Worm (Caenorhabditis elegans) whole organism, young adult: Measurements from ENCODE around the gene Y65A5A.1.

Source experiments
- B0019.2 ChIP-seq: fragments of 200-800 bp; sonication (Bioruptor generic); conservative IDR thresholded peaks from 2 replicates; pipeline ENCODE4 v1.3.6; 2022; ENCODE audit warnings: missing genetic modification reagents, missing genetic modification characterization, missing compliant biosample characterization
- B0035.1 ChIP-seq: sonication (generic microtip); optimal IDR thresholded peaks from 2 replicates; lab custom pipeline; 2016; ENCODE audit warnings: missing genetic modification characterization, mild to moderate bottlenecking, missing compliant biosample characterization, missing genotype, missing genetic modification reagents
- C06A6.2 ChIP-seq: fragments of 200-800 bp; sonication (Bioruptor generic); conservative IDR thresholded peaks from 2 replicates; pipeline ENCODE4 v1.3.6; 2022; ENCODE audit warnings: missing genetic modification characterization, missing compliant biosample characterization
- C17E4.6 ChIP-seq: fragments of 200-800 bp; sonication (Bioruptor generic); IDR thresholded peaks from 2 replicates; pipeline ENCODE4 v1.3.6; 2022; ENCODE audit warnings: missing genetic modification reagents, missing genetic modification characterization, missing compliant biosample characterization
- F10E7.11 ChIP-seq: sonication (generic microtip); optimal IDR thresholded peaks from 2 replicates; lab custom pipeline; 2017; ENCODE audit warnings: mild to moderate bottlenecking, missing genetic modification characterization, moderate library complexity, missing compliant biosample characterization
- F23B12.7 ChIP-seq: sonication (generic microtip); optimal IDR thresholded peaks from 2 replicates; lab custom pipeline; 2017; ENCODE audit warnings: missing genetic modification characterization, mild to moderate bottlenecking, missing compliant biosample characterization, antibody characterized with exemption, moderate library complexity; ENCODE audit not compliant: insufficient read depth
- F33H1.4 ChIP-seq: fragments of 200-800 bp; sonication (Bioruptor generic); IDR thresholded peaks from 2 replicates; pipeline ENCODE4 v1.3.6; 2022; ENCODE audit warnings: missing genetic modification reagents, missing genetic modification characterization, missing compliant biosample characterization
- F49E8.2 ChIP-seq: sonication (generic microtip); optimal IDR thresholded peaks from 3 replicates; lab custom pipeline; 2017; ENCODE audit warnings: missing genetic modification characterization, mild to moderate bottlenecking, missing compliant biosample characterization, antibody characterized with exemption, moderate library complexity; ENCODE audit not compliant: insufficient read depth
- F52B5.7 ChIP-seq: sonication (generic microtip); optimal IDR thresholded peaks from 2 replicates; lab custom pipeline; 2016; ENCODE audit warnings: mild to moderate bottlenecking, missing genetic modification characterization, missing compliant biosample characterization
- K11D2.4 ChIP-seq: fragments of 200-800 bp; sonication (Bioruptor generic); IDR thresholded peaks from 2 replicates; pipeline ENCODE4 v1.3.6; 2022; ENCODE audit warnings: missing genetic modification reagents, missing genetic modification characterization, missing compliant biosample characterization
- T07F8.4 ChIP-seq: sonication (generic microtip); optimal IDR thresholded peaks from 2 replicates; lab custom pipeline; 2016; ENCODE audit warnings: mild to moderate bottlenecking, missing genetic modification characterization, moderate library complexity, missing compliant biosample characterization
- Y53G8AR.9 ChIP-seq: fragments of 200-800 bp; sonication (Bioruptor generic); conservative IDR thresholded peaks from 2 replicates; pipeline ENCODE4 v1.3.6; 2022; ENCODE audit warnings: missing genetic modification reagents, missing genetic modification characterization, missing compliant biosample characterization
- Y56A3A.18 ChIP-seq: fragments of 200-800 bp; sonication (Bioruptor generic); IDR thresholded peaks from 2 replicates; pipeline ENCODE4 v1.3.6; 2022; ENCODE audit warnings: missing genetic modification reagents, missing genetic modification characterization, missing compliant biosample characterization
- Y79H2A.3 ChIP-seq: fragments of 200-800 bp; sonication (Bioruptor generic); conservative IDR thresholded peaks from 2 replicates; pipeline ENCODE4 v1.3.6; 2022; ENCODE audit warnings: missing genetic modification reagents, missing genetic modification characterization, missing compliant biosample characterization
- aptf-3 ChIP-seq: fragments of 200-800 bp; sonication (Bioruptor generic); IDR thresholded peaks from 2 replicates; pipeline ENCODE4 v1.3.6; 2022; ENCODE audit warnings: missing genetic modification characterization, missing compliant biosample characterization
- attf-6 ChIP-seq: fragments of 200-800 bp; sonication (Bioruptor generic); IDR thresholded peaks from 2 replicates; pipeline ENCODE4 v1.3.6; 2022; ENCODE audit warnings: missing genetic modification reagents, missing genetic modification characterization, missing compliant biosample characterization
- bed-1 ChIP-seq: fragments of 200-800 bp; sonication (Bioruptor generic); IDR thresholded peaks from 2 replicates; pipeline ENCODE4 v1.3.6; 2022; ENCODE audit warnings: missing genetic modification reagents, missing genetic modification characterization, missing compliant biosample characterization
- ccch-3 ChIP-seq: fragments of 200-800 bp; sonication (Bioruptor generic); optimal IDR thresholded peaks from 2 replicates; lab custom pipeline; 2018; ENCODE audit warnings: mild to moderate bottlenecking, missing genetic modification characterization, missing compliant biosample characterization
- ceh-100 ChIP-seq: fragments of 200-800 bp; sonication (Bioruptor generic); IDR thresholded peaks from 2 replicates; pipeline ENCODE4 v1.3.6; 2022; ENCODE audit warnings: missing genetic modification reagents, missing genetic modification characterization, missing compliant biosample characterization
- ceh-91 ChIP-seq: fragments of 200-800 bp; sonication (Bioruptor generic); IDR thresholded peaks from 2 replicates; pipeline ENCODE4 v1.3.6; 2022; ENCODE audit warnings: missing genetic modification reagents, missing genetic modification characterization, missing compliant biosample characterization
- die-1 ChIP-seq: sonication (generic microtip); optimal IDR thresholded peaks from 2 replicates; lab custom pipeline; 2016; ENCODE audit warnings: missing genotype, mild to moderate bottlenecking, missing genetic modification characterization, missing compliant biosample characterization
- efl-1 ChIP-seq: fragments of 150-350 bp; optimal IDR thresholded peaks from 2 replicates; lab custom pipeline; 2014; ENCODE audit warnings: missing biosample characterization, missing genetic modification reagents, missing genetic modification characterization
- egrh-3 ChIP-seq: fragments of 200-800 bp; sonication (Bioruptor generic); IDR thresholded peaks from 2 replicates; pipeline ENCODE4 v1.3.6; 2022; ENCODE audit warnings: missing genetic modification reagents, missing genetic modification characterization, missing compliant biosample characterization
- hlh-12 ChIP-seq: sonication (generic microtip); optimal IDR thresholded peaks from 2 replicates; lab custom pipeline; 2016; ENCODE audit warnings: missing genetic modification characterization, missing compliant biosample characterization
- hsf-1 ChIP-seq: fragments of 200-800 bp; sonication (Bioruptor generic); IDR thresholded peaks from 2 replicates; pipeline ENCODE4 v1.3.6; 2022; ENCODE audit warnings: missing genetic modification reagents, missing genetic modification characterization, missing compliant biosample characterization
- lin-26 ChIP-seq: fragments of 200-800 bp; sonication (Bioruptor generic); IDR thresholded peaks from 2 replicates; pipeline ENCODE4 v1.3.6; 2022; ENCODE audit warnings: missing genetic modification reagents, missing genetic modification characterization, missing compliant biosample characterization
- lin-54 ChIP-seq: fragments of 200-800 bp; sonication (Bioruptor generic); optimal IDR thresholded peaks from 2 replicates; lab custom pipeline; 2018; ENCODE audit warnings: mild to moderate bottlenecking, missing genetic modification characterization, missing compliant biosample characterization
- lir-1 ChIP-seq: fragments of 200-800 bp; sonication (Bioruptor generic); conservative IDR thresholded peaks from 2 replicates; pipeline ENCODE4 v1.3.6; 2022; ENCODE audit warnings: missing genetic modification reagents, missing genetic modification characterization, missing compliant biosample characterization
- lsy-27 ChIP-seq: sonication (generic microtip); optimal IDR thresholded peaks from 2 replicates; lab custom pipeline; 2017; ENCODE audit warnings: missing genetic modification characterization, mild to moderate bottlenecking, missing compliant biosample characterization, antibody characterized with exemption, missing genotype, borderline replicate concordance; ENCODE audit not compliant: insufficient read depth
- madf-8 ChIP-seq: fragments of 200-800 bp; sonication (Bioruptor generic); conservative IDR thresholded peaks from 2 replicates; pipeline ENCODE4 v1.3.6; 2022; ENCODE audit warnings: missing genetic modification reagents, missing genetic modification characterization, missing compliant biosample characterization
- mcd-1 ChIP-seq: fragments of 200-800 bp; sonication (Bioruptor generic); IDR thresholded peaks from 2 replicates; pipeline ENCODE4 v1.3.6; 2022; ENCODE audit warnings: missing genetic modification reagents, missing genetic modification characterization, missing compliant biosample characterization
- nfya-1 ChIP-seq: sonication (generic microtip); optimal IDR thresholded peaks from 2 replicates; lab custom pipeline; 2017; ENCODE audit warnings: antibody characterized with exemption, missing compliant biosample characterization, missing genetic modification characterization, borderline replicate concordance; ENCODE audit not compliant: insufficient read depth
- nfya-2 ChIP-seq: fragments of 200-800 bp; sonication (Bioruptor generic); IDR thresholded peaks from 2 replicates; pipeline ENCODE4 v1.3.6; 2022; ENCODE audit warnings: missing genetic modification reagents, missing genetic modification characterization, missing compliant biosample characterization
- nhr-120 ChIP-seq: fragments of 200-800 bp; sonication (Bioruptor generic); IDR thresholded peaks from 2 replicates; pipeline ENCODE4 v1.3.6; 2022; ENCODE audit warnings: missing genetic modification characterization, missing compliant biosample characterization
- nhr-27 ChIP-seq: fragments of 200-800 bp; sonication (Bioruptor generic); optimal IDR thresholded peaks from 2 replicates; lab custom pipeline; 2018; ENCODE audit warnings: mild to moderate bottlenecking, missing genetic modification characterization, moderate library complexity, missing compliant biosample characterization
- nhr-90 ChIP-seq: sonication (generic microtip); optimal IDR thresholded peaks from 2 replicates; lab custom pipeline; 2016; ENCODE audit warnings: missing genotype, mild to moderate bottlenecking, missing genetic modification characterization, missing compliant biosample characterization
- rcor-1 ChIP-seq: fragments of 200-800 bp; sonication (Bioruptor generic); IDR thresholded peaks from 2 replicates; pipeline ENCODE4 v1.3.6; 2022; ENCODE audit warnings: missing genetic modification reagents, missing genetic modification characterization, missing compliant biosample characterization
- snpc-3.4 ChIP-seq: sonication (generic microtip); optimal IDR thresholded peaks from 2 replicates; lab custom pipeline; 2017; ENCODE audit warnings: missing genetic modification characterization, mild to moderate bottlenecking, missing compliant biosample characterization, antibody characterized with exemption, moderate library complexity, missing genotype, missing genetic modification reagents
- sptf-2 ChIP-seq: fragments of 200-800 bp; sonication (Bioruptor generic); optimal IDR thresholded peaks from 2 replicates; lab custom pipeline; 2018; ENCODE audit warnings: mild to moderate bottlenecking, missing genetic modification characterization, missing compliant biosample characterization
- tlf-1 ChIP-seq: fragments of 200-800 bp; sonication (Bioruptor generic); optimal IDR thresholded peaks from 2 replicates; lab custom pipeline; 2018; ENCODE audit warnings: mild to moderate bottlenecking, missing genetic modification characterization, missing compliant biosample characterization
- zfh-2 ChIP-seq: fragments of 200-800 bp; sonication (Bioruptor generic); conservative IDR thresholded peaks from 2 replicates; pipeline ENCODE4 v1.3.6; 2022; ENCODE audit warnings: missing genetic modification reagents, missing genetic modification characterization, missing compliant biosample characterization
- zim-3 ChIP-seq: sonication (generic microtip); optimal IDR thresholded peaks from 2 replicates; lab custom pipeline; 2017; ENCODE audit warnings: mild to moderate bottlenecking, missing genetic modification characterization, moderate library complexity, missing compliant biosample characterization
- ztf-22 ChIP-seq: fragments of 200-800 bp; sonication (Bioruptor generic); optimal IDR thresholded peaks from 2 replicates; lab custom pipeline; 2018; ENCODE audit warnings: mild to moderate bottlenecking, missing genetic modification characterization, moderate library complexity, missing compliant biosample characterization
- ztf-26 ChIP-seq: sonication (generic microtip); optimal IDR thresholded peaks from 2 replicates; lab custom pipeline; 2017; ENCODE audit warnings: missing genetic modification characterization, missing compliant biosample characterization
- ztf-28 ChIP-seq: fragments of 200-800 bp; sonication (Bioruptor generic); IDR thresholded peaks from 2 replicates; pipeline ENCODE4 v1.3.6; 2022; ENCODE audit warnings: missing genetic modification reagents, missing genetic modification characterization, missing compliant biosample characterization
- ztf-3 ChIP-seq: fragments of 200-800 bp; sonication (Bioruptor generic); optimal IDR thresholded peaks from 2 replicates; lab custom pipeline; 2018; ENCODE audit warnings: mild to moderate bottlenecking, missing genetic modification characterization, missing compliant biosample characterization

Gene Y65A5A.1

ce11 chrIV:16381933-16382591, 17.6 kb downstream of the Y65A5A.1 start, which contains the start of gene Y7A9D.1:
Y7A9D.1 (minus strand) TSS chrIV:16382215.
- TF ChIP-seq efl-1 (GFP tag; lab: Kevin White, UChicago) (no peak), zfh-2 (GFP tag; lab: Robert Waterston, UW) (no peak; the same call in 1 of the 2 replicates), F10E7.11 (tag; lab: Kevin White, UChicago) (peak; percentile 31), lsy-27 (tag; lab: Kevin White, UChicago) (no peak), hlh-12 (no peak), snpc-3.4 (tag; lab: Kevin White, UChicago) (peak; percentile 78), rcor-1 (GFP tag; lab: Robert Waterston, UW) (peak; percentile 67), B0019.2 (GFP tag; lab: Robert Waterston, UW) (no peak), madf-8 (no peak), F52B5.7 (tag; lab: Kevin White, UChicago) (no peak), Y79H2A.3 (no peak), lin-26 (GFP tag; lab: Robert Waterston, UW) (peak; percentile 85), ztf-26 (tag; lab: Kevin White, UChicago) (peak; percentile 45), lin-54 (no peak), ccch-3 (GFP tag; lab: Kevin White, UChicago) (no peak), Y53G8AR.9 (GFP tag; lab: Robert Waterston, UW) (no peak; the same call in 1 of the 2 replicates), C06A6.2 (GFP tag; lab: Robert Waterston, UW) (no peak), nfya-2 (GFP tag; lab: Robert Waterston, UW) (no peak), tlf-1 (GFP tag; lab: Kevin White, UChicago) (peak; percentile 47), C17E4.6 (GFP tag; lab: Robert Waterston, UW) (0 out of 2 replicates have a peak, but pooled peaks have one; percentile 36), F23B12.7 (tag; lab: Kevin White, UChicago) (peak; percentile 81), ceh-91 (0 out of 2 replicates have a peak, but pooled peaks have one; percentile 44), B0035.1 (tag; lab: Kevin White, UChicago) (no peak), bed-1 (GFP tag; lab: Robert Waterston, UW) (no peak), lir-1 (peak; percentile 52; the same call in 1 of the 2 replicates), aptf-3 (GFP tag; lab: Robert Waterston, UW) (no peak), ztf-3 (no peak), ztf-22 (GFP tag; lab: Kevin White, UChicago) (no peak), F33H1.4 (GFP tag; lab: Robert Waterston, UW) (0 out of 2 replicates have a peak, but pooled peaks have one; percentile 15), ceh-100 (GFP tag; lab: Robert Waterston, UW) (0 out of 2 replicates have a peak, but pooled peaks have one; percentile 22), nhr-120 (GFP tag; lab: Robert Waterston, UW) (no peak), Y56A3A.18 (GFP tag; lab: Robert Waterston, UW) (no peak), nhr-90 (peak; percentile 53), hsf-1 (GFP tag; lab: Robert Waterston, UW) (peak; percentile 74), die-1 (peak; percentile 39), mcd-1 (GFP tag; lab: Robert Waterston, UW) (peak; percentile 69), ztf-28 (GFP tag; lab: Robert Waterston, UW) (no peak), attf-6 (GFP tag; lab: Robert Waterston, UW) (peak; percentile 99), egrh-3 (GFP tag; lab: Robert Waterston, UW) (peak; percentile 36), F49E8.2 (peak; percentile 53), sptf-2 (GFP tag; lab: Kevin White, UChicago) (no peak), nhr-27 (tag; lab: Kevin White, UChicago) (no peak), K11D2.4 (no peak), zim-3 (tag; lab: Kevin White, UChicago) (no peak), T07F8.4 (tag; lab: Kevin White, UChicago) (peak; percentile 42), nfya-1 (tag; lab: Kevin White, UChicago) (no peak)
